Fruit fly (Drosophila melanogaster): ENCODE data around the gene firl.

firl gene

dm6 chr2L:12024104-12024503 is 42.5 kb downstream of the firl start:
- TF ChIP-seq CG8478 (optimal IDR thresholded peaks at IDR 0.05) (no peak), CTCF (optimal IDR thresholded peaks at IDR 0.05) (no peak)

dm6 chr2L:12021193-12021592 is 45.4 kb downstream of the firl start:
- no peak for TF ChIP-seq CTCF (optimal IDR thresholded peaks at IDR 0.05)
- TF ChIP-seq CG8478 (optimal IDR thresholded peaks at IDR 0.05) = no peak

dm6 chr2L:12020735-12021134 is 45.8 kb downstream of the firl start, which contains the start of gene Wdr81:
Gene Wdr81, minus strand, starts transcription at chr2L:12020960.
- TF ChIP-seq CTCF (optimal IDR thresholded peaks at IDR 0.05) (no peak), CG8478 (optimal IDR thresholded peaks at IDR 0.05) (no peak)

- no peak for TF ChIP-seq CTCF (optimal IDR thresholded peaks at IDR 0.05)
- no peak for TF ChIP-seq CG8478 (optimal IDR thresholded peaks at IDR 0.05)
Observed at dm6 chr2L:12013741-12014393, 52.7 kb downstream of the firl start.

Measured in S2 (cell line).